Fruit fly (Drosophila melanogaster): ENCODE results near the gene CG7333.
A peak's percentile ranks its signal among the peaks of the same experiment; 100 is the strongest.

The CG7333 gene

DNA sequence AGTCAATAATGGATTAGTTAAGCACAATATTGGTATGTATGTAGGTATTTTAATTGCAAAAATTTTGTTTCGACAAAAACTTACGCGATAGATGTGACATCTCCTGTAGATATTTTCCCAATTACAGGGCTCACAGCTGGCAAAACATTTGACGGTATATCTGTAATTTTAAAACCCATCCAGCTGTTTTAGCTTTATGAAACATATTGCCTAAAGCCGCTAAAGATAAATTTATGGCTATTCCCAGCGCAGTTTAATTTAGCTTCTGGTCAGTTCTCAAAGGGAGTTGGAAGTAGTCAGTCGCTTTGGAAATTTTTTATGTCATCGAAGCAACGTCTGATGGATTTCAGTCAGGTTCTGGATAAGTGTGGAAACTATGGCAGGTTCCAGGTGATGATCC lies at the start of gene CG7333:
TSS of gene CG7333 (plus strand) at position 301 of the 400 bp plus-strand sequence.
- TF ChIP-seq CG15336 (GFP tag; IDR thresholded peaks at IDR 0.05), result no peak
- no peak for TF ChIP-seq CG32006 (GFP tag; optimal IDR thresholded peaks at IDR 0.05)
- TF ChIP-seq CG11762 (GFP tag; optimal IDR thresholded peaks at IDR 0.05; ENCODE audit: insufficient read depth), result no peak
- TF ChIP-seq CG34406 (GFP tag; optimal IDR thresholded peaks at IDR 0.05), result no peak

dm6 chr3R:19568736-19569135 lies 31.7 kb upstream of the CG7333 start:
- TF ChIP-seq dsx (GFP tag; optimal IDR thresholded peaks at IDR 0.05; ENCODE audit: poor library complexity, severe bottlenecking) (peak; percentile 13), vri (GFP tag; optimal IDR thresholded peaks at IDR 0.05) (peak; percentile 21), Blimp-1 (GFP tag; optimal IDR thresholded peaks at IDR 0.05) (peak; percentile 7), CG31627 (GFP tag; optimal IDR thresholded peaks at IDR 0.05) (no peak)

DNA sequence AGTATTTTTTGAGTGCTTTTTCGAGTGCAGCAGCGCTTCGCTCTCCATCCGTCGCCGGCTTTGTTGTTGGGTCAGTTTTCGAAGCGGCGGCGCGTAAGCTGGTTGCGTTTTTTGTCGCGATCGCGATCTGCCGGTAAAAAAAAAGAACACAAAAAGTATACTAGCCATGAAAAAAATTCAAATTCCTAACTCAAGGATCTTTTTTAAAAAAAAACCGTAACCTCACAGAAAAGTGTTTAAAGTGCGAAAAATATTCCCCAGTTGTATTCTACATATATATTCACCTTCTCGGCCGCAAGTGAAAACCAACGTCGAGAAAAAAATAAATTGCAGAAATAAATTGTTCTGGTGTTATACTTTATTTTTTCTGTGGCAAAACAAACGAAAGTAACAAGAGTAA lies 31.3 kb upstream of the CG7333 start:
- TF ChIP-seq achi (GFP tag; optimal IDR thresholded peaks at IDR 0.05) (no peak), Eip78C (GFP tag) (peak; percentile 64), CG6276 (GFP tag; optimal IDR thresholded peaks at IDR 0.05) (no peak), svp (GFP tag) (peak; percentile 59), CG6854 (GFP tag; optimal IDR thresholded peaks at IDR 0.05) (no peak), cyc (GFP tag; optimal IDR thresholded peaks at IDR 0.05) (no peak), fd85E (GFP tag; optimal IDR thresholded peaks at IDR 0.05) (no peak), CG9139 (GFP tag; optimal IDR thresholded peaks at IDR 0.05) (no peak), net (GFP tag; optimal IDR thresholded peaks at IDR 0.05) (peak; percentile 19), salr (GFP tag; optimal IDR thresholded peaks at IDR 0.05) (peak in 1 of 2 experiments; percentile 3), Ets21C (GFP tag; optimal IDR thresholded peaks at IDR 0.05) (no peak), CG32006 (GFP tag; optimal IDR thresholded peaks at IDR 0.05) (no peak), acj6 (GFP tag; optimal IDR thresholded peaks at IDR 0.05) (no peak), CG15336 (GFP tag; IDR thresholded peaks at IDR 0.05) (no peak), fd59A (GFP tag; optimal IDR thresholded peaks at IDR 0.05) (no peak), Hr4 (GFP tag; optimal IDR thresholded peaks at IDR 0.05) (no peak), ss (GFP tag; optimal IDR thresholded peaks at IDR 0.05) (peak in 1 of 2 experiments; percentile 24), eg (GFP tag; IDR thresholded peaks at IDR 0.05) (peak; percentile 49; the same call in 1 of the 3 replicates), CG1621 (tag; optimal IDR thresholded peaks at IDR 0.05) (no peak)

- TF ChIP-seq CG31627 (GFP tag; optimal IDR thresholded peaks at IDR 0.05) (no peak), eg (GFP tag; IDR thresholded peaks at IDR 0.05) (no peak), CG6808 (GFP tag; optimal IDR thresholded peaks at IDR 0.05) (no peak), Sox15 (GFP tag; optimal IDR thresholded peaks at IDR 0.05) (no peak), CG10669 (GFP tag; optimal IDR thresholded peaks at IDR 0.05) (no peak), lz (GFP tag; optimal IDR thresholded peaks at IDR 0.05) (no peak), Smox (GFP tag; optimal IDR thresholded peaks at IDR 0.05) (peak; percentile 3), CG8119 (GFP tag; IDR thresholded peaks at IDR 0.05) (no peak)
Observed at dm6 chr3R:19569654-19570053, 30.8 kb upstream of the CG7333 start.

DNA sequence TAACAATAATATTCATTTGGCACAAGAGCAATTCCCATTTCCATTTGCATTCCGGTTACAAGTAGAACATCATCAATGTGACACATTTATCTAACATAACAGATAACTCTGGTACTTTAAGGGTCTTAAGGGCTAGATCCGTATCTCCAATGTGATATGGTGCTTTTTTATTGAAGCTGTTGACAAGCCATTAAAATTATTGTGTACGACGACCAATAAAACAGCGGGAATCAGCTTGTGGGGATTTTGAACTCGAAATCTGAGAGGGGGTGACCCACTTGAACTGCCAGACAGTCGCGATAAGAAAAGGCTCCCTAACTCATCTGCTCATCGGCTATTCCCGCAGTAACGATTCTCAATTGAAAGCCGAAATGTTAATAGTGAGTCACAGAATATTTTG lies 29.2 kb upstream of the CG7333 start:
- TF ChIP-seq fkh (GFP tag; optimal IDR thresholded peaks at IDR 0.05) (peak; percentile 47), CG8119 (GFP tag; IDR thresholded peaks at IDR 0.05) (no peak), CG6276 (GFP tag; optimal IDR thresholded peaks at IDR 0.05) (no peak), svp (GFP tag) (peak; percentile 99), vri (GFP tag; optimal IDR thresholded peaks at IDR 0.05) (peak; percentile 20)

- TF ChIP-seq Eip78C (GFP tag) (peak; percentile 63), Met (GFP tag; optimal IDR thresholded peaks at IDR 0.05) (peak; percentile 4), ss (GFP tag; optimal IDR thresholded peaks at IDR 0.05) (peak in 1 of 2 experiments; percentile 24), esn (GFP tag; optimal IDR thresholded peaks at IDR 0.05) (peak; percentile 23), CG3919 (GFP tag; optimal IDR thresholded peaks at IDR 0.05) (no peak), svp (GFP tag) (peak; percentile 33)
Observed at dm6 chr3R:19571938-19572337, 28.5 kb upstream of the CG7333 start.
